Fruit fly (Drosophila melanogaster) whole organism, pupa: Measurements from ENCODE around the gene side-IV.

Source experiments
- CG10348 ChIP-seq: fragments of 200-800 bp; sonication (Bioruptor generic); IDR thresholded peaks from 2 replicates; pipeline ENCODE4 v1.3.6; 2022; ENCODE audit warnings: missing biosample characterization, missing genetic modification characterization
- CG12605 ChIP-seq: fragments of 200-800 bp; sonication (Bioruptor generic); IDR thresholded peaks from 2 replicates; pipeline ENCODE4 v1.3.6; 2022; ENCODE audit warnings: missing biosample characterization, missing genetic modification characterization
- CG13204 ChIP-seq: fragments of 200-800 bp; sonication (Bioruptor generic); optimal IDR thresholded peaks from 2 replicates; lab custom pipeline; 2018; ENCODE audit warnings: missing biosample characterization, mild to moderate bottlenecking, missing genetic modification characterization, moderate library complexity
- CG14655 ChIP-seq: fragments of 200-800 bp; sonication (Bioruptor generic); optimal IDR thresholded peaks from 3 replicates; lab custom pipeline; 2017; ENCODE audit warnings: mild to moderate bottlenecking, missing biosample characterization, missing genetic modification reagents, missing genetic modification characterization
- CG15710 ChIP-seq: fragments of 200-800 bp; sonication (Bioruptor generic); optimal IDR thresholded peaks from 2 replicates; lab custom pipeline; 2018; ENCODE audit warnings: missing biosample characterization, mild to moderate bottlenecking, missing genetic modification characterization, moderate library complexity
- CG17806 ChIP-seq: fragments of 200-800 bp; sonication (Bioruptor generic); optimal IDR thresholded peaks from 2 replicates; lab custom pipeline; 2018; ENCODE audit warnings: missing biosample characterization, mild to moderate bottlenecking, missing genetic modification characterization, moderate library complexity
- CG32121 ChIP-seq: fragments of 200-800 bp; sonication (Bioruptor generic); IDR thresholded peaks from 2 replicates; pipeline ENCODE4 v1.3.6; 2022; ENCODE audit warnings: missing biosample characterization, missing genetic modification characterization
- CG34367 ChIP-seq: fragments of 200-800 bp; sonication (Bioruptor generic); optimal IDR thresholded peaks from 2 replicates; lab custom pipeline; 2018; ENCODE audit warnings: missing biosample characterization, mild to moderate bottlenecking, missing genetic modification characterization
- CG4496 ChIP-seq: fragments of 200-800 bp; sonication (Bioruptor generic); IDR thresholded peaks from 3 replicates; pipeline ENCODE4 v1.3.6; 2022; ENCODE audit warnings: missing biosample characterization, missing genetic modification characterization
- CG8159 ChIP-seq: fragments of 200-800 bp; sonication (Bioruptor generic); optimal IDR thresholded peaks from 3 replicates; lab custom pipeline; 2018; ENCODE audit warnings: missing biosample characterization, mild to moderate bottlenecking, missing genetic modification characterization, moderate library complexity
- CG8301 ChIP-seq: fragments of 200-800 bp; sonication (Bioruptor generic); optimal IDR thresholded peaks from 2 replicates; lab custom pipeline; 2018; ENCODE audit warnings: missing biosample characterization, mild to moderate bottlenecking, missing genetic modification characterization
- CG9948 ChIP-seq: fragments of 200-800 bp; sonication (Bioruptor generic); optimal IDR thresholded peaks from 2 replicates; lab custom pipeline; 2018; ENCODE audit warnings: missing biosample characterization, mild to moderate bottlenecking, missing genetic modification characterization, moderate library complexity
- D1 ChIP-seq: fragments of 200-800 bp; sonication (Bioruptor generic); optimal IDR thresholded peaks from 2 replicates; lab custom pipeline; 2018; ENCODE audit warnings: missing biosample characterization, mild to moderate bottlenecking, missing genetic modification characterization, moderate library complexity
- EcR ChIP-seq: fragments of 200-800 bp; sonication (Bioruptor generic); optimal IDR thresholded peaks from 3 replicates; lab custom pipeline; 2019; ENCODE audit warnings: missing biosample characterization, missing genetic modification characterization, mild to moderate bottlenecking, moderate library complexity, missing genetic modification reagents
- Ets98B ChIP-seq: fragments of 200-800 bp; sonication (Bioruptor generic); IDR thresholded peaks from 2 replicates; pipeline ENCODE4 v1.3.6; 2022; ENCODE audit warnings: missing biosample characterization, missing genetic modification characterization
- Pif1A ChIP-seq: fragments of 200-800 bp; sonication (Bioruptor generic); optimal IDR thresholded peaks from 3 replicates; lab custom pipeline; 2016; ENCODE audit warnings: missing biosample characterization, missing genetic modification characterization
- Pif1B ChIP-seq: fragments of 200-800 bp; sonication (Bioruptor generic); optimal IDR thresholded peaks from 3 replicates; lab custom pipeline; 2016; ENCODE audit warnings: missing biosample characterization, missing genetic modification characterization
- Snoo ChIP-seq: fragments of 200-800 bp; sonication (Bioruptor generic); optimal IDR thresholded peaks from 3 replicates; lab custom pipeline; 2017; ENCODE audit warnings: missing biosample characterization, mild to moderate bottlenecking, missing genetic modification characterization, inconsistent platforms
- fd96Ca ChIP-seq: fragments of 200-800 bp; sonication (Bioruptor generic); IDR thresholded peaks from 3 replicates; pipeline ENCODE4 v1.3.6; 2022; ENCODE audit warnings: missing biosample characterization, missing genetic modification characterization
- gl ChIP-seq: fragments of 200-800 bp; sonication (Bioruptor generic); optimal IDR thresholded peaks from 2 replicates; lab custom pipeline; 2018; ENCODE audit warnings: missing biosample characterization, mild to moderate bottlenecking, missing genetic modification characterization
- rn ChIP-seq: fragments of 200-800 bp; sonication (Bioruptor generic); IDR thresholded peaks from 2 replicates; pipeline ENCODE4 v1.3.6; 2022; ENCODE audit warnings: missing biosample characterization, missing genetic modification characterization

The side-IV gene

DNA sequence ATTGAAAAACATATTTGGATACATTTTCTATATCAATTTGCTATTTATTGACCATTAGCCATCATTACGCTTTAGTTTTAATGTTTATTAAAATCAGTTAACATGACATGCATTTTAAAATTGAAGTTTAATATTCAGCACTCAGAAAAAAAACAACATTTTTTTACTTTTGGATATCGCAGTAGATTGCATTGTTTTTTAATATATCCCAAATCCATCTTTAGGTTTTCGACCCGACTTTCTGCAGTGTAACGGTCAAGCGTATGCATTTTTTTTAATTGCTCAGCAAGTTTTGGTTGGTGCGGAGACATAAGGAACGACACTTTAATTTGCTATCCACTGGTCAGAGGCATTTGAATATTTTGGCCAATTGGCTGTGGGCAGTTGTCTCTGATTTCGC is 37.7 kb upstream of the side-IV start:
- peak; percentile 18; the same call in 1 of the 2 replicates for TF ChIP-seq CG32121 (GFP tag; lab: Robert Waterston, UW)
- TF ChIP-seq D1: no peak
- TF ChIP-seq CG15710 (tag; lab: Kevin White, UChicago): no peak
- peak; percentile 32 for TF ChIP-seq Ets98B (GFP tag; lab: Robert Waterston, UW)

DNA sequence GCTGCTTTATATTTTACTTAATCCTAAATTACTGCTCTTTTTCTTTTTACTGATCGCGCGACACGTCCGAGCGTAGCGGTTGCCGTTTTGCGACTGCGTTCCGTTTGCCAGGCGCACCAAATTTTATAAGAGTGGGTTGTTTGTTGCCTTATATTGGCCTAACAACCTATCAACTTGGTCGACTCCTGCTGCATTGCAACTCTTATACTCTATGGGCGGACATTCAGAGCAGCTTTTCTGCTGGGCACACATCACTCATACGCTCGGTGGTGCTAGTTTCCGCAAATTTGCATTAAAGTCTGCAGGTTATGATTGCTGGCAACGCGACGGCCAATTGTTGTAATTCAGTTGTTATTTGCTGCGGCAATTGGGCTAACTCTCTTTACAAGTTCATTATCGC is 35.2 kb upstream of the side-IV start, which contains the start of gene yellow-e:
Gene yellow-e, minus strand, starts transcription at position 101 of the 400 bp plus-strand sequence.
- 0 out of 3 replicates have a peak, but pooled peaks have one; percentile 19 for TF ChIP-seq CG4496 (GFP tag; lab: Robert Waterston, UW)
- no peak for TF ChIP-seq CG8301 (tag; lab: Kevin White, UChicago)
- no peak for TF ChIP-seq CG10348
- TF ChIP-seq, all 21 proteins: peak for 1

DNA sequence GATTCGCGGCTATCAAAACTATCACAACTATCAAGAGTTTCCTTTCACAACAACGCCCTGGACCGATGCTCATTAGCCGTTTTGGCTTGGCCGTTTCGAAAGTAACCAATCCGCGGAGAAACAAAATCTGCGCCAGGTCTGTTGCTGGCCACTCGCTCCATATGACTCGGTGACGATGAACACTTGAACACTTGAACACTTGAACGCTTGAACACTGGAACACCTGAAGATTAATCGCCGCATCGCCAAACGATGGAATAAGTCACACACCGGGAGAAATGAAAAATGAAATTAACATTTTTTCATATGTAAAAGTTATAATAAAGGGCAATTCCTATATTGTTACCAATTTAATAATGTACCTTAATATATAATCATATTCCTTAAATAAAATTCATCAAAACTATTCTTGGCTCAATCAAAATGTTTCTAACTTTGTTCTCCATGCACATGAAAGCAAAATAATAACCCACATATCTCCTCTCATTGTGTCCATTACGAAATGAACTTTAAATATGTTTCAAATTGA is 33.3 kb upstream of the side-IV start:
- TF ChIP-seq CG15710 (tag; lab: Kevin White, UChicago) (no peak), rn (GFP tag; lab: Robert Waterston, UW) (no peak), CG8301 (tag; lab: Kevin White, UChicago) (no peak), CG14655 (no peak), CG8159 (tag; lab: Kevin White, UChicago) (no peak), CG9948 (tag; lab: Kevin White, UChicago) (no peak), CG13204 (GFP tag; lab: Kevin White, UChicago) (no peak), Pif1A (GFP tag; lab: Kevin White, UChicago) (no peak), CG10348 (no peak), EcR (GFP tag; lab: Kevin White, UChicago) (no peak), CG12605 (GFP tag; lab: Robert Waterston, UW) (no peak), CG4496 (GFP tag; lab: Robert Waterston, UW) (no peak), D1 (no peak), CG32121 (GFP tag; lab: Robert Waterston, UW) (no peak)
- TF ChIP-seq, all 21 proteins: peak for 0

DNA sequence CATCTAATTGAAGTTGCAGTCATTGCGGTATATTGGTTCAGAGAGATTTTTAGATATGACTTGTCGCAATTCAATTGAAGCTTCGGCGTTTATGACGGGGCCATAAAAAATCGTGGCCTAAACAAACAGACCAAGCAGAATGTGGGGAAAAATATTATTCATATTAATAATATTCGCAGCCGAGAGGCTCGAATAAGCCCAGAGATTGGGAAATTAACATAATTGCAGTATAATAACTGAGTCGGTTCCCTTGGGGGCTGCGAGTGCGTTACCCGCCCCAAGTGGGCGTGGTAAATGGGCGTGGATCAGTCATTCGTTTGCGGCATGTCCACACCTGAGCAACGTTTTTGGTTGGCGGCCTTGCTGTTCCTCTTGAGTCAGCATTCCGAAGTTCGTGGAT is 30.4 kb upstream of the side-IV start, which contains the start of gene Ir87a:
Gene Ir87a, plus strand, starts transcription at position 301 of the 400 bp plus-strand sequence.
- TF ChIP-seq CG14655 (no peak), fd96Ca (GFP tag; lab: Robert Waterston, UW) (no peak), CG12605 (GFP tag; lab: Robert Waterston, UW) (no peak), CG8301 (tag; lab: Kevin White, UChicago) (no peak), rn (GFP tag; lab: Robert Waterston, UW) (no peak), Pif1A (GFP tag; lab: Kevin White, UChicago) (no peak), CG15710 (tag; lab: Kevin White, UChicago) (no peak), CG10348 (no peak), CG34367 (tag; lab: Kevin White, UChicago) (no peak), CG17806 (tag; lab: Kevin White, UChicago) (no peak), CG8159 (tag; lab: Kevin White, UChicago) (no peak), gl (tag; lab: Kevin White, UChicago) (no peak), CG9948 (tag; lab: Kevin White, UChicago) (no peak), CG13204 (GFP tag; lab: Kevin White, UChicago) (no peak), CG32121 (GFP tag; lab: Robert Waterston, UW) (no peak), Snoo (tag; lab: Kevin White, UChicago) (no peak)

DNA sequence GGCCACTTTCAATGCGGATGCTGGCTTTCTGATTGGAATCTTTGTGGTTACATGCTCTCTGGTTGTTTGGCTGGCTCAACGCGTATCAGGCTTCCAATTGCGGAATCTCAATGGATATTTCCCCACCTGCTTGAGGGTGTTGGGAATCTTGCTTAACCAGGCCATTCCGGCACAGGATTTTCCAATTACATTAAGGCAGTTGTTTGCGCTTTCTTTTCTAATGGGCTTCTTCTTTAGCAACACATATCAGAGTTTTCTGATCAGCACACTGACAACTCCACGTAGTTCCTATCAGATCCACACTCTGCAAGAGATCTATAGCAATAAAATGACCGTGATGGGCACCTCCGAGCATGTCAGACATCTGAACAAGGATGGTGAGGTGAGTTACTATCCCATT is 28.2 kb upstream of the side-IV start:
- TF ChIP-seq CG8301 (tag; lab: Kevin White, UChicago) (no peak), CG8159 (tag; lab: Kevin White, UChicago) (no peak), fd96Ca (GFP tag; lab: Robert Waterston, UW) (no peak), CG17806 (tag; lab: Kevin White, UChicago) (no peak), CG15710 (tag; lab: Kevin White, UChicago) (no peak), Ets98B (GFP tag; lab: Robert Waterston, UW) (no peak), gl (tag; lab: Kevin White, UChicago) (no peak), CG14655 (no peak), CG10348 (no peak), D1 (no peak), CG32121 (GFP tag; lab: Robert Waterston, UW) (no peak), CG4496 (GFP tag; lab: Robert Waterston, UW) (no peak), Pif1A (GFP tag; lab: Kevin White, UChicago) (no peak), CG34367 (tag; lab: Kevin White, UChicago) (no peak), rn (GFP tag; lab: Robert Waterston, UW) (no peak), EcR (GFP tag; lab: Kevin White, UChicago) (no peak), CG13204 (GFP tag; lab: Kevin White, UChicago) (no peak), Snoo (tag; lab: Kevin White, UChicago) (no peak), Pif1B (GFP tag; lab: Kevin White, UChicago) (no peak)

DNA sequence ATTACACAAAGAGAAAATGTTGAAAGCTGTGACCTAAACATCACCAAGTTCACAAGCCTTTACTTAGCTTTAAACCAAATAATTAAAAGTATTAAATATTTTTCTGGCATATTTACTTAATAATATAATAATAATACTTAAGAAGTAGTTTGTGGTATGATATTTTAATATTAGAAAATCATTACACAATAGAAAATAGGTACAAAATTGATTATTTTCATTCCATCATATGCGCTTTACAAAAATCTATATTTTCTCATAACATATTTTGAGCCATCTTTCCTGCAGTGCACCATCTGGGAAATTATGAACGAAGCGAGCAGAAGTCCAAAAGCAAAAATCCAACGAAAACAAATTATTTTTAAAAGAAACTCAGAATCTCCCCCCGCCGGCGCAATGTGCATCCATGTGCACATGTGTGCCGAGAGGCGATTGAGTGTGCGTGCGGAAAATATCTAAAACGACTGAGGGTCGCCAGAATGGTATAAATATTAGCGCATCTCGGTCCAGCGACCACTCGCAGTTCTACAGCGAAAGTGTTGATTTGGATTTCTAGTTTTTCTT is 24.8 kb upstream of the side-IV start, which contains the start of gene Act87E:
Gene Act87E, plus strand, starts transcription at position 514 of the 564 bp plus-strand sequence.
- TF ChIP-seq gl (tag; lab: Kevin White, UChicago) (no peak), rn (GFP tag; lab: Robert Waterston, UW) (no peak), CG4496 (GFP tag; lab: Robert Waterston, UW) (no peak), fd96Ca (GFP tag; lab: Robert Waterston, UW) (no peak), CG32121 (GFP tag; lab: Robert Waterston, UW) (no peak), CG13204 (GFP tag; lab: Kevin White, UChicago) (no peak), CG12605 (GFP tag; lab: Robert Waterston, UW) (no peak), Ets98B (GFP tag; lab: Robert Waterston, UW) (no peak), D1 (no peak), Pif1B (GFP tag; lab: Kevin White, UChicago) (no peak), CG34367 (tag; lab: Kevin White, UChicago) (peak; percentile 12), EcR (GFP tag; lab: Kevin White, UChicago) (no peak), CG8159 (tag; lab: Kevin White, UChicago) (peak; percentile 68), CG15710 (tag; lab: Kevin White, UChicago) (peak; percentile 52), CG17806 (tag; lab: Kevin White, UChicago) (peak; percentile 12), CG8301 (tag; lab: Kevin White, UChicago) (peak; percentile 66), CG9948 (tag; lab: Kevin White, UChicago) (peak; percentile 59), Pif1A (GFP tag; lab: Kevin White, UChicago) (no peak), CG10348 (no peak), Snoo (tag; lab: Kevin White, UChicago) (no peak), CG14655 (peak; percentile 72)
